Worm (Caenorhabditis elegans): ENCODE data around the gene col-92.

Gene col-92

DNA sequence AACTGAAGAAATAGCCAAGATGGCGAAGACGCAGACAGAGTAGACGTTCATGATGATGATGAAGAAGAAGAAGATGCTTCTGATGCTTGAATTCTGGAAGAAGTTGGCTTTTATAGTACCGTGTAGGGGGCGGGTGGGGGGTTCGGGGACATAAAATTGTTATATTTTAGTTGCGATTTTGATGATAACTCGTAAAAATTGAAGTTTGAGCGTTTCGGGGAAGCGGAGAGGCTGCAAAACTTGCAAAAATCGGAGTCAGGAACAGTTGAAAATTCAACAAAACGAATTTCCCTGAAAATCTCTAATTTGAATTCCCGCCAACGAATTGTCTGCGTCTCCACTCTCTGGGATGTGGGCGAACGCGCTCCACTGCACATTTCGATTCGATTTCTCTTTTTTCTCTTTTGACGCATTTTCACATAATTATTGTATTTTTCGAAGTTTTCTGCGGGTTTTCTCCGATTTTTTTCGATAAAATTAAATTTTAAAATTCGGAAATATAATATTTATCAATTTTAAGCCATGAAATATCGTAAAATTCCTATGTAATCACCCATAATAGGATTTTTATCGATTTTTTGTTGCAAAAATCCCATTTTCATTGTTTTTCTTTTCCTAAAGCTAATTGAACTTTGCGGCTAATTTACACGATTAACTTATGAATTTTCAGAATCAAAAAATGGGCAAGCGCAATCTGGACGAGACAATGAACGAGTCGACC, 24.7 kb upstream of the col-92 start, which contains the start of the genes fipr-17 and Y48A6B.3 (continued):
- TF ChIP-seq npax-4 (tag; optimal IDR thresholded peaks at IDR 0.05) (no peak), eyg-1 (tag; optimal IDR thresholded peaks at IDR 0.05) (no peak), tbx-2 (tag; optimal IDR thresholded peaks at IDR 0.05) (peak; percentile 21), unc-42 (tag; optimal IDR thresholded peaks at IDR 0.05) (peak; percentile 68), C08G9.2 (tag; optimal IDR thresholded peaks at IDR 0.05) (no peak), Y22D7AL.16 (tag; optimal IDR thresholded peaks at IDR 0.05) (no peak), elt-2 (tag; optimal IDR thresholded peaks at IDR 0.05) (peak; percentile 49), ztf-16 (tag; optimal IDR thresholded peaks at IDR 0.05) (no peak), unc-55 (GFP tag; optimal IDR thresholded peaks at IDR 0.05) (peak; percentile 39), pros-1 (tag; optimal IDR thresholded peaks at IDR 0.05) (peak; percentile 14), ceh-31 (tag; optimal IDR thresholded peaks at IDR 0.05) (peak; percentile 63), hlh-15 (tag; optimal IDR thresholded peaks at IDR 0.05) (no peak), madf-2 (tag; optimal IDR thresholded peaks at IDR 0.05) (no peak), che-1 (tag; optimal IDR thresholded peaks at IDR 0.05) (no peak)

DNA sequence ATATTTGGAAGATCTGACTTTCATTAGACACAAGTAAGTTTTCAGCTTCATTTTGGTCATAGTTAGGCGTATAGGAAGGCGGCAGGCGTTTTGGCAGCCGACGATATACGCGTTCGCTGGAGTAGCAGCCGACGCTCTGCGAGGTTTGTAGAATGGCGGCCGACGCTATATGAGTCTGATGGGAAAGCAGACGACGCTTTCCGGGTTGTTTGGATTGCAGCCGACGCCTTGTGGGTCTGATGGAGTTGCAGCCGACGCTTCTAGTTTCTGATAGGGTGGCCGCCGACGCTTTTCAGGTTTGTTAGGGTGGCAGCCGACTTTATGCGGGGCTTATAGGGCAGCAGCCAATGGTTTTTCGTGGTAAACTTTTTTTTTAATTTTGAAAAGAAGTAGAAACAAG, 19.8 kb upstream of the col-92 start:
- TF ChIP-seq pat-9 (tag; optimal IDR thresholded peaks at IDR 0.05), result no peak
- no peak for TF ChIP-seq pha-4 (tag; optimal IDR thresholded peaks at IDR 0.05)
- TF ChIP-seq ceh-24 (tag; optimal IDR thresholded peaks at IDR 0.05), result no peak
- TF ChIP-seq elt-2 (tag; optimal IDR thresholded peaks at IDR 0.05), result no peak
- TF ChIP-seq ceh-18 (tag; optimal IDR thresholded peaks at IDR 0.05), result no peak
- no peak for TF ChIP-seq syd-9 (tag; optimal IDR thresholded peaks at IDR 0.05)
- TF ChIP-seq ceh-14 (tag; optimal IDR thresholded peaks at IDR 0.05), result no peak
- no peak for TF ChIP-seq ceh-45 (GFP tag; IDR thresholded peaks at IDR 0.05)
- TF ChIP-seq K09A11.1 (tag; optimal IDR thresholded peaks at IDR 0.05; ENCODE audit: insufficient read depth), result no peak
- TF ChIP-seq ceh-22 (tag; optimal IDR thresholded peaks at IDR 0.05), result no peak
- TF ChIP-seq hlh-13 (GFP tag; optimal IDR thresholded peaks at IDR 0.05), result no peak
- TF ChIP-seq eyg-1 (tag; optimal IDR thresholded peaks at IDR 0.05), result no peak
- TF ChIP-seq fkh-10 (GFP tag; optimal IDR thresholded peaks at IDR 0.05), result no peak

DNA sequence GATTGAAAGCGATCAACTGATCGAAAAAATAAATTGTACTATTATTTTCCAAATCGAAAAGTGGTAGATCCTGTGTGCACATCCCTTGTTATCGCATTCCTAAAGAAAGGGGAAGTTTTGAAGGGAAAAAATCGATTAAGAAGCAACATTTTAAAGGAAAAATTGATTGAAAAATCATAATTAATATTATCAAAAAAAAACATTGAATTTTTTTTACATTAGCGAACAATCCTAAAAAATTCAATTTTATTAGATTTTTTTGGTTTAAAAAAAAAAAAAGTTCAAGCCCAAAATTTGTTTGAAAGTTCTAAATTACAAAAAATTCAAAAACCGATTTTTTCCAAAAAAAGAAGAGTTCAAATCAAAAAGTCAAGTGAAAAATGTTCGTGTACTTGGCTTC, 12.1 kb upstream of the col-92 start, which contains the start of gene dmsr-5:
Gene dmsr-5 (minus strand): TSS at position 101 of the 400 bp plus-strand sequence.
- TF ChIP-seq unc-42 (tag; optimal IDR thresholded peaks at IDR 0.05) (no peak), T23F11.4 (GFP tag; optimal IDR thresholded peaks at IDR 0.05) (no peak), unc-3 (GFP tag; conservative IDR thresholded peaks at IDR 0.05) (no peak), unc-3 (tag; optimal IDR thresholded peaks at IDR 0.05) (no peak), fkh-10 (GFP tag; optimal IDR thresholded peaks at IDR 0.05) (no peak), lim-6 (tag; optimal IDR thresholded peaks at IDR 0.05) (no peak), ceh-45 (GFP tag; IDR thresholded peaks at IDR 0.05) (no peak), ceh-48 (tag; optimal IDR thresholded peaks at IDR 0.05) (no peak), ztf-16 (tag; optimal IDR thresholded peaks at IDR 0.05) (no peak), pha-2 (tag; optimal IDR thresholded peaks at IDR 0.05) (no peak), madf-2 (tag; optimal IDR thresholded peaks at IDR 0.05) (no peak), ceh-31 (tag; optimal IDR thresholded peaks at IDR 0.05) (no peak), unc-55 (GFP tag; optimal IDR thresholded peaks at IDR 0.05) (no peak), hlh-6 (tag; optimal IDR thresholded peaks at IDR 0.05) (no peak), sox-4 (tag; optimal IDR thresholded peaks at IDR 0.05) (no peak)

DNA sequence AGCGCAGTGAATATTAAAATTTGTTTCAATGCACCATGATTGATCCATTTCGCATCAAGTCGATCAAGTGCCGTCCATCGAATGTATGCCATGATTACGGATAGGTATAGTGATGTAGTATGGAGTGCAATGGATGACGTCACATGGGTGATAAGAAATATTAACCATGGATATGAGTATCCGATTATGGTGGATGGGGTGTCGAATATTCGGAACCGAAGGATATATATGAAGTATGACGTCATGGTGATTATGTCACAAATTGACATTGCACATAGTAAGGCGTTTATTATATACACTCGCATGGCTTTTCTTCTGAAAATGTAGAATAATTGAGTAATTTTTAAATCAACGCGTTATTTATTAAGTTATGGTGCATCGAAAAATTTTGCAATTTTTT, 11.0 kb upstream of the col-92 start:
- no peak for TF ChIP-seq madf-2 (tag; optimal IDR thresholded peaks at IDR 0.05)

DNA sequence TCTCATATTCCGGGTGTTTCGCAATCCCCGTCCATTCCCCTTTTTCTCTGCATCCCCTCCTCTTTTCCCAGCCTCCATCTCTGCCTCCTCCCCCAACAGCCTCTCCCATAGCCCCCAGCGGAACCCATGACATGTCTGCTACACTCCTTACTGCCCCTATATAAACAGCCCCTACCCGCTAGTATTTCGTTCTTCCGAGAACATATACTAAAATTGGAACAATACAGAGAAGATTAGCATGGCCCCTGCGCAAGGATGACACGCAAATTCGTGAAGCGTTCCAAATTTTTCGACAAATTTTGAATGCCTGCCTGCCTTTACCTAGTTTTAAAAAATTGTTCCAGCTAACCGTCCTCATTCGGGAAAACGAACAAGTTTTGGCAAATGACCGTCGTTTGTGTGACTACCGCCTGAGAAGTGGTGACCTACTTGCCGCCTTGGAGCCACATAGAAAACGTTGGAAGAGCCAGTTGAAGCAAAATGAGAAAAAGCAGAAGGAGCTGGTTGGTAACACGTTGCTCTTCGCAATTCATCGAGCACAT, 6.5 kb upstream of the col-92 start:
- TF ChIP-seq nhr-11 (tag; optimal IDR thresholded peaks at IDR 0.05) (peak; percentile 53), tbx-2 (tag; optimal IDR thresholded peaks at IDR 0.05) (peak; percentile 96), tbx-7 (tag; optimal IDR thresholded peaks at IDR 0.05) (peak; percentile 66), ceh-6 (GFP tag; optimal IDR thresholded peaks at IDR 0.05) (peak; percentile 94), unc-3 (GFP tag; conservative IDR thresholded peaks at IDR 0.05) (peak; percentile 94), unc-3 (tag; optimal IDR thresholded peaks at IDR 0.05) (peak; percentile 87), F13H6.1 (tag; optimal IDR thresholded peaks at IDR 0.05) (peak; percentile 94), ceh-45 (GFP tag; IDR thresholded peaks at IDR 0.05) (peak; percentile 94), pag-3 (tag; optimal IDR thresholded peaks at IDR 0.05; ENCODE audit: borderline replicate concordance) (peak; percentile 95), nfya-1 (tag; optimal IDR thresholded peaks at IDR 0.05) (peak; percentile 92), elt-2 (tag; optimal IDR thresholded peaks at IDR 0.05) (peak; percentile 95), hlh-13 (GFP tag; optimal IDR thresholded peaks at IDR 0.05) (peak; percentile 97), zip-5 (tag; optimal IDR thresholded peaks at IDR 0.05) (peak; percentile 69), rnt-1 (tag; optimal IDR thresholded peaks at IDR 0.05) (peak; percentile 91), Y22D7AL.16 (tag; optimal IDR thresholded peaks at IDR 0.05) (peak; percentile 88), ceh-22 (tag; optimal IDR thresholded peaks at IDR 0.05) (no peak), C38D4.7 (GFP tag; optimal IDR thresholded peaks at IDR 0.05) (peak; percentile 93), ceh-18 (tag; optimal IDR thresholded peaks at IDR 0.05) (peak; percentile 99), ztf-16 (tag; optimal IDR thresholded peaks at IDR 0.05) (peak; percentile 98)

All from whole organism, late embryonic.